Fruit fly (Drosophila melanogaster): ENCODE data around the gene CG4884.
"Not testable (repeated sequence)": the region's sequence is repeated elsewhere in the genome, so short reads cannot be mapped to it uniquely, and the experiment has no call there.

dm6 chr3R:27963119-27963518 is 4.1 kb upstream of the CG4884 start, which contains the start of the genes CG31131 and CG4849:
- TF ChIP-seq psq, Sin3A, Myc, insv, ttk (optimal IDR thresholded peaks at IDR 0.05): not testable (repeated sequence)

All from Kc167 (cell line).